Worm (Caenorhabditis elegans) whole organism, L4/young adult: ENCODE results near the gene nhr-234.
A peak's percentile ranks its signal among the peaks of the same experiment; 100 is the strongest.

ENCODE experiments used
- W03F9.2 ChIP-seq: fragments of 150-350 bp; optimal IDR thresholded peaks from 2 replicates; lab custom pipeline; 2014; ENCODE audit warnings: missing biosample characterization, missing genetic modification characterization
- dao-5 ChIP-seq: sonication (generic microtip); optimal IDR thresholded peaks from 2 replicates; lab custom pipeline; 2016; ENCODE audit warnings: missing genotype, missing genetic modification characterization, moderate library complexity, missing compliant biosample characterization
- him-1 ChIP-seq: sonication (generic microtip); optimal IDR thresholded peaks from 2 replicates; lab custom pipeline; 2016; ENCODE audit warnings: missing genotype, missing genetic modification reagents, missing genetic modification characterization, missing compliant biosample characterization

nhr-234 gene

ce11 chrII:12677975-12678866 is 41.7 kb downstream of the nhr-234 start:
- TF ChIP-seq W03F9.2 (tag; lab: Kevin White, UChicago) (peak; percentile 84), him-1 (tag; lab: Kevin White, UChicago) (no peak)

ce11 chrII:12678867-12679134 is 42.3 kb downstream of the nhr-234 start, which contains the start of gene Y38E10A.24:
TSS of gene Y38E10A.24 (plus strand) at chrII:12679035.
- TF ChIP-seq dao-5 (tag; lab: Kevin White, UChicago) (no peak), him-1 (tag; lab: Kevin White, UChicago) (no peak), W03F9.2 (tag; lab: Kevin White, UChicago) (no peak)

- TF ChIP-seq him-1 (tag; lab: Kevin White, UChicago) (no peak), W03F9.2 (tag; lab: Kevin White, UChicago) (no peak), dao-5 (tag; lab: Kevin White, UChicago) (no peak)
Observed at ce11 chrII:12679635-12680034, 43.2 kb downstream of the nhr-234 start, which contains the start of the genes Y38E10A.33 and cox-10. TSS of gene Y38E10A.33 (minus strand) at chrII:12679646. TSS of gene cox-10 (plus strand) at chrII:12679954.
